Fruit fly (Drosophila melanogaster) whole organism, embryonic: Measurements from ENCODE around the gene CG7789.
A peak's percentile ranks its signal among the peaks of the same experiment; 100 is the strongest.

Experiments used
- Adf1 ChIP-seq: fragments of 200-800 bp; sonication (Bioruptor generic); IDR thresholded peaks from 2 replicates; pipeline ENCODE4 v1.3.6; 2022; ENCODE audit warnings: missing biosample characterization, missing genetic modification characterization
- Atf-2 ChIP-seq: fragments of 200-800 bp; sonication (Bioruptor generic); optimal IDR thresholded peaks from 2 replicates; lab custom pipeline; 2016; ENCODE audit warnings: missing biosample characterization, missing genetic modification characterization
- CG10274 ChIP-seq: fragments of 200-800 bp; sonication (Bioruptor generic); optimal IDR thresholded peaks from 3 replicates; lab custom pipeline; 2017; ENCODE audit warnings: missing biosample characterization, mild to moderate bottlenecking, missing genetic modification characterization
- CG10321 ChIP-seq: fragments of 200-800 bp; sonication (Bioruptor generic); IDR thresholded peaks from 2 replicates; pipeline ENCODE4 v1.3.6; 2022; ENCODE audit warnings: missing biosample characterization, missing genetic modification characterization
- CG10979 ChIP-seq: fragments of 200-800 bp; sonication (Bioruptor generic); optimal IDR thresholded peaks from 2 replicates; lab custom pipeline; 2018; ENCODE audit warnings: missing biosample characterization, mild to moderate bottlenecking, missing genetic modification characterization, moderate library complexity
- CG11093 ChIP-seq: fragments of 200-800 bp; sonication (Bioruptor generic); IDR thresholded peaks from 3 replicates; pipeline ENCODE4 v1.3.6; 2022; ENCODE audit warnings: missing biosample characterization, missing genetic modification characterization
- CG11247 ChIP-seq: fragments of 200-800 bp; sonication (Bioruptor generic); IDR thresholded peaks from 2 replicates; pipeline ENCODE4 v1.3.6; 2022; ENCODE audit warnings: missing biosample characterization, missing genetic modification characterization
- CG13775 ChIP-seq: fragments of 200-800 bp; sonication (Bioruptor generic); optimal IDR thresholded peaks from 3 replicates; lab custom pipeline; 2017; ENCODE audit warnings: missing biosample characterization, mild to moderate bottlenecking, missing genetic modification characterization
- CG15601 ChIP-seq: fragments of 200-800 bp; sonication (Bioruptor generic); optimal IDR thresholded peaks from 3 replicates; lab custom pipeline; 2019; ENCODE audit warnings: missing biosample characterization, mild to moderate bottlenecking, missing genetic modification characterization, moderate library complexity
- CG15696 ChIP-seq: fragments of 200-800 bp; sonication (Bioruptor generic); optimal IDR thresholded peaks from 2 replicates; lab custom pipeline; 2019; ENCODE audit warnings: missing biosample characterization, mild to moderate bottlenecking, missing genetic modification characterization, moderate library complexity
- CG18599 ChIP-seq: fragments of 200-800 bp; sonication (Bioruptor generic); optimal IDR thresholded peaks from 3 replicates; lab custom pipeline; 2017; ENCODE audit warnings: missing biosample characterization, missing genetic modification characterization, mild to moderate bottlenecking, moderate library complexity, missing genetic modification reagents
- CG18764 ChIP-seq: fragments of 200-800 bp; sonication (Bioruptor generic); optimal IDR thresholded peaks from 3 replicates; lab custom pipeline; 2016; ENCODE audit warnings: missing biosample characterization, missing genetic modification characterization
- CG30403 ChIP-seq: fragments of 200-800 bp; sonication (Bioruptor generic); optimal IDR thresholded peaks from 3 replicates; lab custom pipeline; 2016; ENCODE audit warnings: missing biosample characterization, missing genetic modification characterization
- CG31441 ChIP-seq: fragments of 200-800 bp; sonication (Bioruptor generic); IDR thresholded peaks from 2 replicates; pipeline ENCODE4 v1.3.6; 2022; ENCODE audit warnings: missing biosample characterization, missing genetic modification characterization
- CG4617 ChIP-seq: fragments of 200-800 bp; sonication (Bioruptor generic); optimal IDR thresholded peaks from 3 replicates; lab custom pipeline; 2016; ENCODE audit warnings: missing biosample characterization, missing genetic modification characterization, borderline replicate concordance
- CG4820 ChIP-seq: fragments of 200-800 bp; sonication (Bioruptor generic); optimal IDR thresholded peaks from 3 replicates; lab custom pipeline; 2016; ENCODE audit warnings: missing biosample characterization, missing genetic modification characterization
- CG5953 ChIP-seq: fragments of 200-800 bp; sonication (Bioruptor generic); IDR thresholded peaks from 2 replicates; pipeline ENCODE4 v1.3.6; 2022; ENCODE audit warnings: missing biosample characterization, missing genetic modification characterization
- CG6175 ChIP-seq: fragments of 200-800 bp; sonication (Bioruptor generic); IDR thresholded peaks from 3 replicates; pipeline ENCODE4 v1.3.6; 2022; ENCODE audit warnings: missing biosample characterization, missing genetic modification characterization
- CG6689 ChIP-seq: fragments of 200-800 bp; sonication (Bioruptor generic); IDR thresholded peaks from 2 replicates; pipeline ENCODE4 v1.3.6; 2022; ENCODE audit warnings: missing biosample characterization, missing genetic modification characterization
- CG6813 ChIP-seq: fragments of 200-800 bp; sonication (Bioruptor generic); optimal IDR thresholded peaks from 2 replicates; lab custom pipeline; 2017; ENCODE audit warnings: missing biosample characterization, missing genetic modification characterization, mild to moderate bottlenecking, moderate library complexity, missing genetic modification reagents
- CG7556 ChIP-seq: fragments of 200-800 bp; sonication (Bioruptor generic); optimal IDR thresholded peaks from 2 replicates; lab custom pipeline; 2017; ENCODE audit warnings: missing biosample characterization, mild to moderate bottlenecking, missing genetic modification characterization
- CG7745 ChIP-seq: fragments of 200-800 bp; sonication (Bioruptor generic); optimal IDR thresholded peaks from 2 replicates; lab custom pipeline; 2018; ENCODE audit warnings: missing biosample characterization, mild to moderate bottlenecking, missing genetic modification characterization, moderate library complexity
- CG8089 ChIP-seq: fragments of 200-800 bp; sonication (Bioruptor generic); optimal IDR thresholded peaks from 3 replicates; lab custom pipeline; 2016; ENCODE audit warnings: missing biosample characterization, missing genetic modification characterization
- CG9215 ChIP-seq: fragments of 200-800 bp; sonication (Bioruptor generic); IDR thresholded peaks from 2 replicates; pipeline ENCODE4 v1.3.6; 2022; ENCODE audit warnings: missing biosample characterization, missing genetic modification characterization
- CG9876 ChIP-seq: fragments of 200-800 bp; sonication (Bioruptor generic); optimal IDR thresholded peaks from 2 replicates; lab custom pipeline; 2016; ENCODE audit warnings: missing biosample characterization, missing genetic modification characterization
- CG9932 ChIP-seq: fragments of 200-800 bp; sonication (Bioruptor generic); IDR thresholded peaks from 2 replicates; pipeline ENCODE4 v1.3.6; 2022; ENCODE audit warnings: missing biosample characterization, missing genetic modification characterization
- Chrac-16 ChIP-seq: fragments of 200-800 bp; sonication (Bioruptor generic); optimal IDR thresholded peaks from 3 replicates; lab custom pipeline; 2016; ENCODE audit warnings: missing biosample characterization, missing genetic modification characterization
- Dbx ChIP-seq: fragments of 200-800 bp; sonication (Bioruptor generic); IDR thresholded peaks from 3 replicates; pipeline ENCODE4 v1.3.6; 2022; ENCODE audit warnings: missing biosample characterization, missing genetic modification characterization
- Dip3 ChIP-seq: fragments of 200-800 bp; sonication (Bioruptor generic); optimal IDR thresholded peaks from 3 replicates; lab custom pipeline; 2016; ENCODE audit warnings: missing biosample characterization, missing genetic modification characterization
- Eip74EF ChIP-seq, 2 experiments: fragments of 200-800 bp in 1 of 2; fragments of >200 bp in 1 of 2; sonication (Bioruptor generic) in 1 of 2; optimal IDR thresholded peaks; 2 replicates each; lab custom pipeline; 2017 to 2019; ENCODE audit warnings: missing biosample characterization in 2 of 2, missing genetic modification characterization in 2 of 2, mild to moderate bottlenecking in 1 of 2, moderate library complexity in 1 of 2
- H2.0 ChIP-seq: fragments of 200-800 bp; sonication (Bioruptor generic); IDR thresholded peaks from 2 replicates; pipeline ENCODE4 v1.3.6; 2022; ENCODE audit warnings: missing biosample characterization, missing genetic modification characterization
- Hmx ChIP-seq: fragments of 200-800 bp; sonication (Bioruptor generic); optimal IDR thresholded peaks from 2 replicates; lab custom pipeline; 2016; ENCODE audit warnings: missing biosample characterization, missing genetic modification characterization
- Hsf ChIP-seq: fragments of 200-800 bp; sonication (Bioruptor generic); optimal IDR thresholded peaks from 3 replicates; lab custom pipeline; 2016; ENCODE audit warnings: missing biosample characterization, missing genetic modification characterization
- MESR4 ChIP-seq: fragments of 200-800 bp; sonication (Bioruptor generic); optimal IDR thresholded peaks from 2 replicates; lab custom pipeline; 2018; ENCODE audit warnings: missing biosample characterization, mild to moderate bottlenecking, missing genetic modification characterization, moderate library complexity
- Nf-YB ChIP-seq: fragments of 200-800 bp; sonication (Bioruptor generic); optimal IDR thresholded peaks from 3 replicates; lab custom pipeline; 2019; ENCODE audit warnings: missing biosample characterization, mild to moderate bottlenecking, missing genetic modification characterization, moderate library complexity
- NfI ChIP-seq: fragments of 200-800 bp; sonication (Bioruptor generic); optimal IDR thresholded peaks from 3 replicates; lab custom pipeline; 2018; ENCODE audit warnings: missing biosample characterization, mild to moderate bottlenecking, missing genetic modification characterization, moderate library complexity
- ci ChIP-seq: fragments of 200-800 bp; sonication (Bioruptor generic); IDR thresholded peaks from 3 replicates; pipeline ENCODE4 v1.3.6; 2022; ENCODE audit warnings: missing biosample characterization, missing genetic modification characterization
- ewg ChIP-seq: fragments of 200-800 bp; sonication (Bioruptor generic); optimal IDR thresholded peaks from 3 replicates; lab custom pipeline; 2017; ENCODE audit warnings: mild to moderate bottlenecking, missing biosample characterization, missing genetic modification reagents, missing genetic modification characterization
- fd3F ChIP-seq: fragments of 200-800 bp; sonication (Bioruptor generic); optimal IDR thresholded peaks from 2 replicates; lab custom pipeline; 2018; ENCODE audit warnings: missing biosample characterization, mild to moderate bottlenecking, missing genetic modification characterization, moderate library complexity
- hth ChIP-seq: fragments of >200 bp; optimal IDR thresholded peaks from 2 replicates; lab custom pipeline; 2017; ENCODE audit warnings: inconsistent platforms
- insv ChIP-seq, 2 experiments: fragments of 200-800 bp; sonication (Bioruptor generic); optimal IDR thresholded peaks; 3 replicates each; lab custom pipeline; 2016 to 2018; ENCODE audit warnings: missing biosample characterization in 2 of 2, missing genetic modification characterization in 2 of 2
- lbe ChIP-seq: fragments of 200-800 bp; sonication (Bioruptor generic); optimal IDR thresholded peaks from 2 replicates; lab custom pipeline; 2016; ENCODE audit warnings: missing biosample characterization, mild to moderate bottlenecking, missing genetic modification characterization
- mld ChIP-seq: fragments of 200-800 bp; sonication (Bioruptor generic); IDR thresholded peaks from 3 replicates; pipeline ENCODE4 v1.3.6; 2022; ENCODE audit warnings: missing biosample characterization, missing genetic modification characterization; ENCODE audit not compliant: partially characterized antibody
- onecut ChIP-seq: fragments of 200-800 bp; sonication (Bioruptor generic); IDR thresholded peaks from 2 replicates; pipeline ENCODE4 v1.3.6; 2022; ENCODE audit warnings: missing biosample characterization, missing genetic modification characterization
- pzg ChIP-seq: fragments of 200-800 bp; sonication (Bioruptor generic); optimal IDR thresholded peaks from 3 replicates; lab custom pipeline; 2018; ENCODE audit warnings: missing biosample characterization, mild to moderate bottlenecking, missing genetic modification characterization, moderate library complexity
- ranshi ChIP-seq: fragments of 200-800 bp; sonication (Bioruptor generic); IDR thresholded peaks from 2 replicates; pipeline ENCODE4 v1.3.6; 2022; ENCODE audit warnings: missing biosample characterization, missing genetic modification characterization
- stwl ChIP-seq: fragments of 200-800 bp; sonication (Bioruptor generic); optimal IDR thresholded peaks from 3 replicates; lab custom pipeline; 2018; ENCODE audit warnings: missing biosample characterization, mild to moderate bottlenecking, missing genetic modification characterization, moderate library complexity
- tin ChIP-seq: fragments of 200-800 bp; sonication (Bioruptor generic); optimal IDR thresholded peaks from 3 replicates; lab custom pipeline; 2016; ENCODE audit warnings: missing biosample characterization, missing genetic modification characterization
- tna ChIP-seq: fragments of 200-800 bp; sonication (Bioruptor generic); IDR thresholded peaks from 2 replicates; pipeline ENCODE4 v1.3.6; 2022; ENCODE audit warnings: missing biosample characterization, missing genetic modification characterization; ENCODE audit not compliant: partially characterized antibody
- zfh1 ChIP-seq: fragments of 200-800 bp; sonication (Bioruptor generic); IDR thresholded peaks from 3 replicates; pipeline ENCODE4 v1.3.6; 2022; ENCODE audit warnings: missing biosample characterization, missing genetic modification characterization

Gene CG7789

DNA sequence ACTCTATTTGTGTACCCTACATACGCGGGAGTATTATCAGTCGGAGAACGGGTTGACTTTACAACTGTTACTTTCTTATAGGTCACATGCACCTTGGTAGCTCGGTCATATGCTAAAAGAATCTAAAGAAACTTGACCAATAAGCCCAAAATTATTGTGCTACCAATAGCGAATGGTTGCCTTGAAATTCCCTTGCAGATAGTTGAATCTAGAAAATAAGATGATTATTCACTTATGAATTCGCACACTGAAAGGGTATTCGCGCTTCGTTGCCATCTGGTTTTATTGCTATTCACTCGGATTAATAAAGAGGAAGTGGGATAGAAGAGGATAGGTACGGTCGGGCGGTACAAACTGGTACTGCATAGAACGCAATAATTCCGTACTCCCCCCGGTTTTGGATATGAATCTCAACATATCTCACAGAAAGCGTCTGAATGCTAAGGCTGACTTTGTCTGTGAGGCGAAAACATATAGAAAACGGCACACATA, 29.1 kb upstream of the CG7789 start (continued):
- peak; percentile 61 for TF ChIP-seq CG8089 (GFP tag; lab: Kevin White, UChicago)
- TF ChIP-seq CG7745: no peak
- TF ChIP-seq zfh1: peak; percentile 68; the same call in 2 of the 3 replicates
- TF ChIP-seq CG9215: peak; percentile 82
- TF ChIP-seq hth (lab: Kevin White, UChicago): no peak
- TF ChIP-seq H2.0: peak; percentile 33; the same call in 1 of the 2 replicates
- no peak for TF ChIP-seq CG18764 (GFP tag; lab: Kevin White, UChicago)
- peak; percentile 54 for TF ChIP-seq Nf-YB (GFP tag; lab: Kevin White, UChicago)
- TF ChIP-seq tna (GFP tag; lab: Robert Waterston, UW): no peak
- no peak for TF ChIP-seq MESR4
- TF ChIP-seq mld: no peak
- TF ChIP-seq Hmx (GFP tag; lab: Kevin White, UChicago): peak; percentile 40
- TF ChIP-seq CG10274 (GFP tag; lab: Kevin White, UChicago): peak; percentile 92
- TF ChIP-seq CG31441 (GFP tag; lab: Robert Waterston, UW): peak; percentile 54; the same call in 1 of the 2 replicates
- peak; percentile 53; the same call in 1 of the 3 replicates for TF ChIP-seq CG11093
- peak; percentile 47 for TF ChIP-seq CG15696 (tag; lab: Kevin White, UChicago)
- peak; percentile 45 for TF ChIP-seq CG10979 (tag; lab: Kevin White, UChicago)
- TF ChIP-seq onecut: peak; percentile 10; the same call in 1 of the 2 replicates
- no peak for TF ChIP-seq stwl
- no peak for TF ChIP-seq CG9876 (GFP tag; lab: Kevin White, UChicago)
- TF ChIP-seq Hsf (GFP tag; lab: Kevin White, UChicago): peak; percentile 75
- TF ChIP-seq CG9932 (GFP tag; lab: Robert Waterston, UW): peak; percentile 72
- TF ChIP-seq CG18599 (GFP tag; lab: Kevin White, UChicago): peak; percentile 81
- no peak; the same call in 1 of the 2 replicates for TF ChIP-seq Adf1 (GFP tag; lab: Robert Waterston, UW)
- TF ChIP-seq tin (GFP tag; lab: Kevin White, UChicago): peak; percentile 68
- peak; percentile 36 for TF ChIP-seq CG4820
- TF ChIP-seq CG7556: peak; percentile 56
- peak; percentile 67; the same call in 1 of the 2 replicates for TF ChIP-seq ranshi
- no peak for TF ChIP-seq CG10321
- peak; percentile 71; the same call in 2 of the 3 replicates for TF ChIP-seq CG6175 (GFP tag; lab: Robert Waterston, UW)
- peak; percentile 59 for TF ChIP-seq ci (GFP tag; lab: Robert Waterston, UW)
- no peak; the same call in 1 of the 2 replicates for TF ChIP-seq CG11247 (GFP tag; lab: Robert Waterston, UW)
- peak; percentile 85 for TF ChIP-seq Dbx
- TF ChIP-seq CG30403 (GFP tag; lab: Kevin White, UChicago): peak; percentile 82
- no peak for TF ChIP-seq lbe (GFP tag; lab: Kevin White, UChicago)
- TF ChIP-seq CG15601 (tag; lab: Kevin White, UChicago): peak; percentile 18
- TF ChIP-seq Dip3 (GFP tag; lab: Kevin White, UChicago): peak; percentile 78
- peak; percentile 62 for TF ChIP-seq Chrac-16 (GFP tag; lab: Kevin White, UChicago)
- TF ChIP-seq Eip74EF (GFP tag; optimal IDR thresholded peaks at IDR 0.05; lab: Kevin White, UChicago): peak in 1 of 2 experiments; percentile 56
- TF ChIP-seq NfI: peak; percentile 77
- TF ChIP-seq CG6813 (GFP tag; lab: Kevin White, UChicago): peak; percentile 63
- peak; percentile 81 for TF ChIP-seq fd3F (GFP tag; lab: Kevin White, UChicago)
- TF ChIP-seq pzg (GFP tag; lab: Kevin White, UChicago): peak; percentile 7
- peak; percentile 19 for TF ChIP-seq CG4617 (GFP tag; lab: Kevin White, UChicago)
- TF ChIP-seq insv (GFP tag; optimal IDR thresholded peaks at IDR 0.05; lab: Kevin White, UChicago): no peak
- peak; percentile 75 for TF ChIP-seq CG13775 (GFP tag; lab: Kevin White, UChicago)
- peak; percentile 33 for TF ChIP-seq ewg (GFP tag; lab: Kevin White, UChicago)
- peak; percentile 75 for TF ChIP-seq Atf-2 (GFP tag; lab: Kevin White, UChicago)
- peak; percentile 58 for TF ChIP-seq CG6689
- TF ChIP-seq CG5953 (GFP tag; lab: Robert Waterston, UW): no peak
